Worm (Caenorhabditis elegans): ENCODE measurements around the gene C17G10.10.
A peak's percentile ranks its signal among the peaks of the same experiment; 100 is the strongest.

C17G10.10 gene

DNA sequence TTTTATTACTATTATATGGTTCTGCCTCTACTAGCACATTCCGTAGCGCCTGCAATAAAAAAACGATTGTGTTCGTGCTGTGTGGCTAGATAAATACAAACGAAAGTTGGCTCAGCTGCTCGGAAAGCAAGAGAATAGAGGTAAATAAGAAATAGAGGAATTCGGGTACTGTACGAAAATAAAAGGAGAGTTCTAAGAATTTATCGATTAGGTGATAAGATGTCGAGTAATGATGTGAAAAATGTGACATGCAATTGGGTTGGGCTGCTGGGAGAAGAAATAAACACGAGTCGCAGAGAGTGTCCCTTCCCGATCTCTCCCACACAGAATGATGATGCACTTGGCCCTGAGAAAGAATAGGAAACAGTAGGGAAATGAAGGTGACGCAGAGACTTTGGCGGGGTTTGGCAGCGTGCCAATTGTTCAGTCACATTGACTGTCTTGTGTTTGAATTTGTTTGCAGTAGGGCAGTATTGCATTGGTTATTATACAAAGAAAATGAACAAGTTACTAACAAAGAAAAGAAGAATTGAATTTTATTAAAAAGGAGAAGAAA is 5.7 kb downstream of the C17G10.10 start, which contains the start of gene cdc-14 (continued):
- TF ChIP-seq madf-10 (tag; optimal IDR thresholded peaks at IDR 0.05) (no peak), F57A8.1 (GFP tag; optimal IDR thresholded peaks at IDR 0.05) (no peak), zfh-2 (GFP tag; conservative IDR thresholded peaks at IDR 0.05) (peak; percentile 67; the same call in 1 of the 2 replicates), snpc-1.3 (tag; optimal IDR thresholded peaks at IDR 0.05; ENCODE audit: insufficient read depth) (no peak), ztf-26 (tag; optimal IDR thresholded peaks at IDR 0.05) (peak; percentile 29), lin-26 (GFP tag; IDR thresholded peaks at IDR 0.05) (no peak), nhr-80 (tag; optimal IDR thresholded peaks at IDR 0.05) (peak; percentile 61), attf-3 (GFP tag; conservative IDR thresholded peaks at IDR 0.05) (no peak), lin-35 (GFP tag; optimal IDR thresholded peaks at IDR 0.05) (no peak), attf-5 (GFP tag; optimal IDR thresholded peaks at IDR 0.05) (peak; percentile 90), F23B12.7 (tag; optimal IDR thresholded peaks at IDR 0.05; ENCODE audit: insufficient read depth) (no peak), lir-1 (GFP tag; conservative IDR thresholded peaks at IDR 0.05) (no peak), sea-2 (GFP tag; IDR thresholded peaks at IDR 0.05) (no peak), cebp-1 (GFP tag; IDR thresholded peaks at IDR 0.05) (no peak), cebp-1 (tag; optimal IDR thresholded peaks at IDR 0.05) (peak; percentile 76), tlf-1 (GFP tag; optimal IDR thresholded peaks at IDR 0.05) (no peak), T07F8.4 (tag; optimal IDR thresholded peaks at IDR 0.05) (no peak), sdz-38 (tag; optimal IDR thresholded peaks at IDR 0.05) (no peak)

DNA sequence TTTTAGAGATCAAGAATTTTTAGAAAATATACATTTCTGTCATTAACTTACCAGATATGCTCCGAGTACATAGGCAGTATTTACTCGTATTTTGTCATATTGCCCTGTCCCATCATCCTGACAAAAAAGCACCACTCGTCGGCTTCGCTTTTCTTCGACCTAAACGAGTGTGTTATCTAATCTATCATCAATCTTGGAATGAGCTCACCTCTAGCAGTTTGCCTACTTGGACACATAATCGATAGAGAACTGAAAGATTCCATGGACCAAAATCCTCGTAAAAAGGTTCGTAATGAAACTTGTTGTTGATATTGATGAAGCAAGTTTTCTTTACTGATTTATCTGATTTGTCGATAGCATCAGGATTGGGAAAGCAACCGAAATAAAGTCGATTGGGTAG is 6.3 kb downstream of the C17G10.10 start:
- no peak for TF ChIP-seq ztf-26 (tag; optimal IDR thresholded peaks at IDR 0.05)
- no peak for TF ChIP-seq somi-1 (GFP tag; optimal IDR thresholded peaks at IDR 0.05)
- TF ChIP-seq ceh-58 (GFP tag; IDR thresholded peaks at IDR 0.05), result no peak
- no peak for TF ChIP-seq xnd-1 (tag; optimal IDR thresholded peaks at IDR 0.05)
- TF ChIP-seq gei-17 (GFP tag; optimal IDR thresholded peaks at IDR 0.05), result no peak
- TF ChIP-seq B0035.1 (tag; optimal IDR thresholded peaks at IDR 0.05), result no peak
- no peak for TF ChIP-seq mxl-1 (tag; optimal IDR thresholded peaks at IDR 0.05)
- no peak for TF ChIP-seq ama-1 (optimal IDR thresholded peaks at IDR 0.05)
- no peak for TF ChIP-seq ama-1 (GFP tag; optimal IDR thresholded peaks at IDR 0.05)
- TF ChIP-seq bed-2 (GFP tag; IDR thresholded peaks at IDR 0.05), result no peak
- no peak for TF ChIP-seq sea-2 (GFP tag; IDR thresholded peaks at IDR 0.05)
- no peak for TF ChIP-seq Y56A3A.18 (GFP tag; IDR thresholded peaks at IDR 0.05)
- TF ChIP-seq fkh-3 (tag; optimal IDR thresholded peaks at IDR 0.05), result no peak

DNA sequence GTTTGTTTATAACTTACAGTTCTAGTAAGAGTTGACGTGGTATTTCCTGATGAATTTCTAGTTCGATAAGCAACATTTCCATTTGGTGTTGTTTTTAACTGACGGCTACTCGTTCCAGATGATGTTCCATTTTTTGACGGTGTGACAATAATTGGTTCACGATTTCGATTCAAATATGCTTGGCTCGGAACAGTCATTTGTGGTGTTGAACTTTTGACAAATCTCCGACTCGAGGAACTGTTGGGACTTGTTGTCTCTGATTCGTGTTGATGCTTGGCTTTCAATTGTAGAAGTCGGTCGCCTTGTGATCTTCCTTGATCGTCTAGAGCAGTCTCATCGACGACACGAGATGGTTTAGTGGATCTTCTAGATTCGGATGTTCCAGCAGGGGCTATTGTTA is 7.6 kb downstream of the C17G10.10 start:
- TF ChIP-seq hsf-1 (GFP tag; IDR thresholded peaks at IDR 0.05) (0 out of 2 replicates have a peak, but pooled peaks have one; percentile 41), snpc-4 (GFP tag; optimal IDR thresholded peaks at IDR 0.05) (no peak), snpc-4 (tag; optimal IDR thresholded peaks at IDR 0.05) (no peak), hrde-1 (tag; optimal IDR thresholded peaks at IDR 0.05; ENCODE audit: borderline replicate concordance) (no peak)

DNA sequence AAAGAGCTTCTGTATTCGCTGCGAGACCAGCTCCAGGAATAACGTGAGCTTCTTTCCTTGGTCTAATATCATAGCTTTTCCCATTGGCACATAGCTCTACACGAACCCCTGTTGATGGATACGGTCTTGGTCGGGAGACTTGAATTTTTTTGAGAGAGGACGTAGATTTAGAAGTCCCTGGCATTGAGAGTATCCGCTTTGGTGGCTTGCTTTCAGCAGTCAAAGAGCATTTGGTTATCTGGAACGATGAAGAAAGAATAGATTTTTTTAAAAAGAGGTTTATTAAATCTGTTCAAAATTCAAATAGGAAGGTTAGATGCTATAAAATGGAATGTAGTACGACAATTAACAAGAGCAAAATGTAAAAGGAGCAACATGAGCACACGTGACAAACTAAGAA is 9.5 kb downstream of the C17G10.10 start, which contains the start of gene C17G10.13:
C17G10.13 (minus strand) TSS at position 101 of the 400 bp plus-strand sequence.
- TF ChIP-seq snpc-1.3 (tag; optimal IDR thresholded peaks at IDR 0.05; ENCODE audit: insufficient read depth) (no peak), nfya-1 (tag; optimal IDR thresholded peaks at IDR 0.05; ENCODE audit: borderline replicate concordance, insufficient read depth) (no peak), ceh-27 (GFP tag; optimal IDR thresholded peaks at IDR 0.05) (no peak), ceh-91 (GFP tag; IDR thresholded peaks at IDR 0.05) (no peak), F37B4.10 (GFP tag; IDR thresholded peaks at IDR 0.05) (no peak), hmg-1.2 (GFP tag; IDR thresholded peaks at IDR 0.05) (no peak), B0019.2 (GFP tag; conservative IDR thresholded peaks at IDR 0.05) (no peak), ztf-22 (GFP tag; optimal IDR thresholded peaks at IDR 0.05) (no peak), zim-3 (tag; optimal IDR thresholded peaks at IDR 0.05) (no peak), B0336.3 (GFP tag; IDR thresholded peaks at IDR 0.05) (no peak), ztf-18 (tag; optimal IDR thresholded peaks at IDR 0.05) (no peak), gei-17 (GFP tag; optimal IDR thresholded peaks at IDR 0.05) (no peak), nfya-2 (GFP tag; IDR thresholded peaks at IDR 0.05) (no peak), C06A6.2 (GFP tag; conservative IDR thresholded peaks at IDR 0.05) (no peak), ets-4 (GFP tag; optimal IDR thresholded peaks at IDR 0.05) (no peak)
